In the genomic region with DNA sequence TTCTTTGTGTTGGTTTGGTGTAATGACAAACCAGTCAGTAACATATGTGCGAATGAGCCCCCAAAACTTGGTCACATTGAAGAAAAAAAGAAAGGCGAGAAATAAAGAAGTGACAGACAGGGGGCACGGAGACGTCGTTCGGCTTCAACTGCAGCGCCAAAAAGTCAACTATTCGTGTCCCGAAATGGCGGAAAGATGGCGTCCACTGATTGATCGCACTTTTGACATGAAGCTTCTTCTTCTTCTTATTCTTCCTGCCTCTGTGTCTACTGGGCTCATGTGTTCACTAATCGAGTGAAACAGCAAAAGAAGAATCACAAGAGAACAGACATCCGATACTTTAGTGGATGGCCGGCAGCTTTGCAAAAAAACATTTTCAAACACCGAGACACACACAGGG, we compare ENCODE assay signal across 3 worm cellular contexts.
TF ChIP-seq lines count a peak whose summit lies in the region.

No protein-coding gene starts in this region.

TF ChIP-seq in whole organism, L2 larva, 48 proteins besides CTCF, POLR2A, EP300 and RAD21 (continued from another document):
- TF ChIP-seq C34F6.9 (tag; optimal IDR thresholded peaks at IDR 0.05; lab: Kevin White, UChicago), result no peak
- TF ChIP-seq ztf-4 (tag; optimal IDR thresholded peaks at IDR 0.05; lab: Kevin White, UChicago), result no peak
- TF ChIP-seq lin-13 (GFP tag; optimal IDR thresholded peaks at IDR 0.05; lab: Kevin White, UChicago), result no peak
- no peak for TF ChIP-seq nhr-21 (tag; optimal IDR thresholded peaks at IDR 0.05; lab: Kevin White, UChicago)
- no peak for TF ChIP-seq zag-1 (tag; optimal IDR thresholded peaks at IDR 0.05; lab: Kevin White, UChicago)
- TF ChIP-seq nhr-23 (tag; optimal IDR thresholded peaks at IDR 0.05; lab: Kevin White, UChicago), result no peak
- TF ChIP-seq fos-1 (tag; optimal IDR thresholded peaks at IDR 0.05; lab: Kevin White, UChicago), result no peak
- TF ChIP-seq nhr-11 (tag; optimal IDR thresholded peaks at IDR 0.05; lab: Kevin White, UChicago), result no peak
- no peak for TF ChIP-seq elt-3 (tag; optimal IDR thresholded peaks at IDR 0.05; lab: Kevin White, UChicago)
- TF ChIP-seq nhr-237 (tag; optimal IDR thresholded peaks at IDR 0.05; lab: Kevin White, UChicago), result no peak
- no peak for TF ChIP-seq lin-11 (tag; optimal IDR thresholded peaks at IDR 0.05; lab: Kevin White, UChicago)
- no peak for TF ChIP-seq skn-1 (tag; optimal IDR thresholded peaks at IDR 0.05; lab: Kevin White, UChicago)
- TF ChIP-seq Y55F3AM.14 (GFP tag; optimal IDR thresholded peaks at IDR 0.05; lab: Kevin White, UChicago), result no peak
- TF ChIP-seq mbf-1 (tag; optimal IDR thresholded peaks at IDR 0.05; lab: Kevin White, UChicago), result no peak
- no peak for TF ChIP-seq unc-62 (GFP tag; optimal IDR thresholded peaks at IDR 0.05; lab: Kevin White, UChicago)
- no peak for TF ChIP-seq snpc-4 (tag; optimal IDR thresholded peaks at IDR 0.05; lab: Kevin White, UChicago)
- peak; percentile 11 for TF ChIP-seq nhr-6 (tag; optimal IDR thresholded peaks at IDR 0.05; lab: Kevin White, UChicago)
- no peak for TF ChIP-seq gmeb-1 (tag; optimal IDR thresholded peaks at IDR 0.05; lab: Kevin White, UChicago)
- no peak for TF ChIP-seq crh-2 (tag; optimal IDR thresholded peaks at IDR 0.05; lab: Kevin White, UChicago)
- no peak for TF ChIP-seq nhr-77 (tag; optimal IDR thresholded peaks at IDR 0.05; lab: Kevin White, UChicago)
- TF ChIP-seq egl-27 (tag; optimal IDR thresholded peaks at IDR 0.05; lab: Kevin White, UChicago), result no peak
- no peak for TF ChIP-seq ZK546.5 (tag; optimal IDR thresholded peaks at IDR 0.05; lab: Kevin White, UChicago)
- TF ChIP-seq ceh-16 (tag; optimal IDR thresholded peaks at IDR 0.05; lab: Kevin White, UChicago), result no peak
- TF ChIP-seq ceh-82 (tag; optimal IDR thresholded peaks at IDR 0.05; lab: Kevin White, UChicago), result no peak
- no peak for TF ChIP-seq unc-39 (tag; optimal IDR thresholded peaks at IDR 0.05; lab: Kevin White, UChicago)
- peak; percentile 25 for TF ChIP-seq F13H6.1 (tag; optimal IDR thresholded peaks at IDR 0.05; lab: Kevin White, UChicago)
- peak; percentile 19 for TF ChIP-seq lin-39 (tag; optimal IDR thresholded peaks at IDR 0.05; lab: Kevin White, UChicago)
- no peak for TF ChIP-seq nhr-25 (tag; optimal IDR thresholded peaks at IDR 0.05; lab: Kevin White, UChicago)
- no peak for TF ChIP-seq ama-1 (optimal IDR thresholded peaks at IDR 0.05; lab: Kevin White, UChicago)
- TF ChIP-seq sma-9 (GFP tag; optimal IDR thresholded peaks at IDR 0.05; lab: Kevin White, UChicago), result no peak
- no peak for TF ChIP-seq sma-9 (tag; optimal IDR thresholded peaks at IDR 0.05; lab: Kevin White, UChicago)
- TF ChIP-seq mab-5 (tag; optimal IDR thresholded peaks at IDR 0.05; lab: Kevin White, UChicago), result peak; percentile 16

TF ChIP-seq in whole organism, L3 larva, 47 proteins besides CTCF, POLR2A, EP300 and RAD21 (continued from another document):
- TF ChIP-seq ceh-82 (tag; optimal IDR thresholded peaks at IDR 0.05; lab: Kevin White, UChicago) (no peak), ztf-11 (tag; optimal IDR thresholded peaks at IDR 0.05; lab: Kevin White, UChicago) (no peak), unc-39 (tag; optimal IDR thresholded peaks at IDR 0.05; lab: Kevin White, UChicago) (no peak)

TF ChIP-seq in whole organism, L4 larva, 104 proteins besides CTCF, POLR2A, EP300 and RAD21 (continued from another document):
- TF ChIP-seq pha-4 (GFP tag; IDR thresholded peaks at IDR 0.05; lab: Robert Waterston, UW), result no peak
- TF ChIP-seq pha-4 (tag; optimal IDR thresholded peaks at IDR 0.05; lab: Kevin White, UChicago), result no peak
- TF ChIP-seq rbr-2 (tag; optimal IDR thresholded peaks at IDR 0.05; lab: Kevin White, UChicago), result no peak
- TF ChIP-seq ceh-20 (GFP tag; IDR thresholded peaks at IDR 0.05; lab: Robert Waterston, UW), result peak; percentile 69; the same call in 1 of the 2 replicates
- no peak for TF ChIP-seq lin-15B (tag; optimal IDR thresholded peaks at IDR 0.05; lab: Kevin White, UChicago)
- TF ChIP-seq unc-39 (tag; optimal IDR thresholded peaks at IDR 0.05; lab: Kevin White, UChicago), result no peak
- TF ChIP-seq zip-2 (tag; optimal IDR thresholded peaks at IDR 0.05; lab: Kevin White, UChicago), result no peak
- peak; percentile 20 for TF ChIP-seq mep-1 (tag; optimal IDR thresholded peaks at IDR 0.05; lab: Kevin White, UChicago)
- no peak for TF ChIP-seq nhr-25 (tag; optimal IDR thresholded peaks at IDR 0.05; lab: Kevin White, UChicago; ENCODE audit: borderline replicate concordance, insufficient read depth)
- no peak for TF ChIP-seq nhr-28 (tag; optimal IDR thresholded peaks at IDR 0.05; lab: Kevin White, UChicago)
TF ChIP-seq in whole organism, L4 larva: peak in this region for 9.
